Fruit fly (Drosophila melanogaster): Measurements from ENCODE around the gene Wdr82.

The Wdr82 gene

DNA sequence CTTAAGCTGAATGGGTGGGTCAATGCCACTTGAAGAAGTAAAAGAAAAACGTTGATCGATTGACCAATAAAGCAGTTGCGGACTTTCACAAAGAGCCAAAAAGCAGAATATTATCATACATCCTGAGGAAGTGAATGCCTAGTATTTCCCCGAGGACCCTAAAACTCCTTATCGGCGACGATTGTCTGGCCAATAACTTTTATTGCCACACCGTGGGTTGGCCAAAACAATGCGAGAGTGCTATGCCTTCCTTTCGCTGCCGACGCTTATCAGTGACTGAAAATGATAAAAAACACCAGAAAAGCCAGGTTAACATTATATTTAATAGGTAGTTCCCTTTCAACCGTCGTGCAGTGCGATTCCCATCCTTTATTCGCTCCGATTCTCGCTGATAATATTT, 22.4 kb upstream of the Wdr82 start, which contains the start of gene Mur29B:
Gene Mur29B, plus strand, starts transcription at position 324 of the 400 bp plus-strand sequence.
- TF ChIP-seq noc (tag; optimal IDR thresholded peaks at IDR 0.05), result no peak

DNA sequence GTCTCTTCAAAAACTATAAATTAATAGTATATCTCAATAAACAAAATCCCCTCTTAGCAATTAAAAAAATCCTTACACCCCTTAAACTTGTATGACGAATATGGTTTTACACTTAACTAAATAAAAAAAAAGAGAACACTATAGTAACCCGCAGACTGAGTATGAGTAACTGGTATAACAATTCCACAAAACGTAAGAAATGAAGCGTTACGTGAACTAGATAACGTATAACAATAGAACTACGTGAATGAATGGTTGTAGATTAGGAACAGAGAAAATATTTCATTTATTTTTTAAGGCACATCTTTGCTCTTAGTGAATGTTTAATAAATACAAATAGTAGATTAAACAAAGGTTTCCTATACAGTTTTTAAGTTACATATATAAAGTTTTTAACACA, 18.8 kb upstream of the Wdr82 start:
- no peak for TF ChIP-seq noc (tag; optimal IDR thresholded peaks at IDR 0.05)

DNA sequence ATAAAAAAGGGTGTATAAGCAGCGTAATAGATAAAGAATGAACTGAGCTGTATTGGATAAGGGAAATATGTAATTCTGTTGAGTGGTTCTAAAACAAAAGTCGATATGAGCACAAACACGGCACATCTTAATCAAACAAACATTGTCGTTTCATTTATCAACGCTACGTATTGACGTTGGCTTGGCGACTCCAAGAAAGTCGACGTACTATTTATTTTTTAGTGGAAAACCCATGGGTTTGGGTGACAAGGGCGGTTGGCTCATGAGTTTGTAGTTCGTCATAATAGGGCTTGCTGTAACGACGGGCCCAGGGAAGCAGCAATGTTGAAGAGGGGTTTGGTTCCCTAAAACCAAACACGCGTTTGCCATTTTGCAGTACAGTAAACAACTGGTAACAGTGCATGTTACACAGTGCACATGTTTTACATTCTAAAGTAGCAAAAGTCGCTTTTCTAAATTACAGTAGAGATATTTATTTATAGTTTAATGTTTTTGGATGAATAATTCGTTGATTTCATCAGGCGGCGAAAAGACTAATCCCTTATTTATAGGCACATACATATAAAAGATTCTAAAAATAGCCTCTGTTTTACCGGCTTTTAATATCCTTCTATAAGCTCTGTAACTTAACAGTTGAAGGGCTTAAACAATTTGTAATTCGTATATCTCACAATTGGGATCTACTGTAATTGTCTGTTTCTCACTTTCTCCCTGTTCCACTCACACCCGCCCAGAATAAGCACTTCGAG, 12.9 kb upstream of the Wdr82 start:
- TF ChIP-seq noc (tag; optimal IDR thresholded peaks at IDR 0.05), result no peak

DNA sequence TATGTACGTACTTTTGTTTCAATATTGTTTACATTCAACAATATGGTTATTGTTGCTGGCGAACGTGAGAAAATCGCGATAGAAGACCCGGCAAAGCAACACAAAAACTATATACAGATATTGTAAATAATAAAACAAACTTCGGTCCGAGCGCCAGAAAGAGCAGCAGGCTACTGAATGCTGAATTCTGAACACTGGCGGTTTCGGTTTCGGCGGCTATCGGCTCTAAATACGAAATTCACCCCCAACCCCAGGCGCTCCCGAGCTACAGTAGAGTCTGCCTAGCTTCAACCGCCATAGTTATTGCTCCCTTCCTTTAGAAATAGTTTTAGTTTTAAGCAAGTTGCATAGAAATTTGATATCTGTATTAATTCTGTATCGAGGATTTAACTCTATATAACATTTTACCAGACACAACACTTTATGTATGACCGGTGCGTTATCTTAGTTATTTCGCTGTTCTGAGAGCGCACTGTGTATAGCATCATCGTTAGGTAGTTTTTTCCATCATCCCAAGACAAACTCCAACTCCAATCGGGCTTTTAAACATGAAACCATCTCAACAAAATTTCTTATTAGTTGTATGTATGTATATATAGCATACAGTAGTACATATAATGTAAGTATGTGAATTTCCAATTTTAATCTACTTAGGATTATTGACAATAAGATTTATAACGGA, 11.8 kb upstream of the Wdr82 start, which contains the start of gene CG7627:
Gene CG7627, minus strand, starts transcription at position 197 of the 682 bp plus-strand sequence.
- TF ChIP-seq noc (tag; optimal IDR thresholded peaks at IDR 0.05), result peak; percentile 88

DNA sequence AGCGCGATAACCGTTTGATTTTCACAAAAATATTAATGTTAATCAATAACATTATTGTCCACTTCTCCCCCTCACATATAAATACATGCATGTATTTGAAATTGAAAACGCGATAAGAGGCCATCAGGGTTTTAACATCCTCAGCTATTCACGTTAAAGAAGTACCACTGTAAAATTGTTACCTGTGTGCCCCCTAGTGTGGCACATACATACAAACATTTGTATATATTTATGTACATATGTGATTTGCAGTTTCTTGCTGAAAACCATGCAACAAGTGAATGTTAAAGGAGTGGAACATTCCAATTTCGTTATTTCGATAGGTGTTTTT, 11.3 kb upstream of the Wdr82 start:
- TF ChIP-seq noc (tag; optimal IDR thresholded peaks at IDR 0.05), result no peak

DNA sequence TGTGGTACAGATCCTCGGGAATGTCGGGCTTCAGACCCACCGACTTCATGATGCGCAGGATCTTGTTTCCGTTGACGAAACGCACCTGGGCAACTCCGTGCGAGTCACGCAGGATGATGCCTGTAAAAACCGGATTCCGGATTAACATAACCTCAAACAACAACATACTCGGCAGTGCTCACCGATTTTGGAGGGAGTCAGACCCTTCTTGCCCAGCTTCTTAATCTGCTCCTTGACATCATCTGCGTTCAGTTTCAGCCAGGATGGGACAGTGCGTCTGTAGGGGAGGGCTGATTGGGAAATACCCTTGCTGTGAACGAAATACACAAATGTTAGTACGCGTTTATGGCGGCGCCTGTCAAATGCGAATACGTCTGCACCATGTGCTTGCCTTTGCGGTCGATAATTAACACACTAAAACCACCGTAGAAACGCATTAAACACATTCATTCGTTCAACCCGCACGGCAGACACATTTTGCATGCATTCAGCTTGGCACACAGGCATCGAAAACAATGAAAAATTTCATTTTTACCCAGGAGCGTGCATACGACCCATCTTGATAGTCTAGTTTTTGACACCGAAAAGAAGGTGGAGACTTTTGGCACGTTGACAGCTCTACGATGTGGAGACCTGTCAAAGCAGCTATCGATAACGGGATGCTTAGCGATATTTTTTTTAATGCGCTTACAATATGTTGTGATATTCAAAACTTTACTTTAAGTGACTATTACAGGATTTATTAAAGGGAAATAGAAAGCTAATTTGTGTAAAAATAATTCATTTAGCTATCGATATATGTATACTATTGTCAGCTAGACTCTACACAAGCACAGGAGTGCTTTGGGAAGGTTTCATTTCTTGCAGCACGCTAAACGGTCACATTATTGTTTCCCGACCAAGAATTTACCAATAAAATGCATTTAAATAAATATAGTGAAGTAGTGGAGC, 10.0 kb upstream of the Wdr82 start, which contains the start of the genes RpS13 and CSN8:
Gene RpS13, minus strand, starts transcription at position 657 of the 951 bp plus-strand sequence.
Gene CSN8, plus strand, starts transcription at position 850 of the 951 bp plus-strand sequence.
- TF ChIP-seq noc (tag; optimal IDR thresholded peaks at IDR 0.05), result peak; percentile 31

DNA sequence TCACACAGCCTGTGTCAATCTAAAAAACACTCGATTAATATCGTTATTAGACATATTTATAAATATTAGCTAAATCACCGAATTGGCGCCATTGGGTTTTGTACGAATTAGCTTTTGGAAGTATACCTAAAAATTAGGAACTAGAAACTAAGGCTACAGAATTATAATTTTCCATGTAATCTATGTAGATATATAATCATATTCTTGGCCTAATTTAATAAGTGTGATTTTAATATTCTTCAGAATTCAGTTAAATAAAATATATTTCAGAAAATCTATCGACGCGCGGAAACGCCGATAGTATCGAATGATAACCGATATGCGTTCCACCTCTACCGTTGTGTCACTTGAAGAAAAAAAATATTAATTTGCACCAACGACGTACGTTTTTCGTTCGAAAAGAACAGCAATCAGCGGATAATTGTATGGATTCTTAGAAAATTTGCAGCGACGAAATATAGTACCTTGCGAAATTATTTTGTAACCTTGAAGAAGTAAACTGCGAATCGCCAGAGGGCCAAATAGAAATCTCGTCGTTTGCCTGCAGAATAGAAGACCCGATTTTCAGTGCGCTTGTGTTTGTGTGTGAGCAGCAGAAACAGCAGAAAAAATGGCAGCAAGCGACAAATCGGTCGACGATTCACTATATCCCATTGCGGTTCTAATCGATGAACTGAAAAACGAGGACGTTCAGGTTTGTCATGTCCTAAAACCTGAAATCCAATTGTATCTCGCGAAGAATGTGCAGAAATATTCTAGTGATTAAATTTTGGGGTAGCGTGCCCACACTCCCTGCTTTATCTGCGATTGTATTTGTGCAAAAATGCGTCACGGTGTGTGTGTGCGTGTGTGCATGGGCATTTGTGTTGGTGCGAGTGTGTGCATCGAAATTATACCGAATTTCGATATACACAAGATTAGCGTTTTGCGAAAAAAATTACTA, 8.3 kb upstream of the Wdr82 start, which contains the start of gene Pp2A-29B:
Gene Pp2A-29B, plus strand, starts transcription at position 338 of the 943 bp plus-strand sequence.
- TF ChIP-seq noc (tag; optimal IDR thresholded peaks at IDR 0.05), result no peak

DNA sequence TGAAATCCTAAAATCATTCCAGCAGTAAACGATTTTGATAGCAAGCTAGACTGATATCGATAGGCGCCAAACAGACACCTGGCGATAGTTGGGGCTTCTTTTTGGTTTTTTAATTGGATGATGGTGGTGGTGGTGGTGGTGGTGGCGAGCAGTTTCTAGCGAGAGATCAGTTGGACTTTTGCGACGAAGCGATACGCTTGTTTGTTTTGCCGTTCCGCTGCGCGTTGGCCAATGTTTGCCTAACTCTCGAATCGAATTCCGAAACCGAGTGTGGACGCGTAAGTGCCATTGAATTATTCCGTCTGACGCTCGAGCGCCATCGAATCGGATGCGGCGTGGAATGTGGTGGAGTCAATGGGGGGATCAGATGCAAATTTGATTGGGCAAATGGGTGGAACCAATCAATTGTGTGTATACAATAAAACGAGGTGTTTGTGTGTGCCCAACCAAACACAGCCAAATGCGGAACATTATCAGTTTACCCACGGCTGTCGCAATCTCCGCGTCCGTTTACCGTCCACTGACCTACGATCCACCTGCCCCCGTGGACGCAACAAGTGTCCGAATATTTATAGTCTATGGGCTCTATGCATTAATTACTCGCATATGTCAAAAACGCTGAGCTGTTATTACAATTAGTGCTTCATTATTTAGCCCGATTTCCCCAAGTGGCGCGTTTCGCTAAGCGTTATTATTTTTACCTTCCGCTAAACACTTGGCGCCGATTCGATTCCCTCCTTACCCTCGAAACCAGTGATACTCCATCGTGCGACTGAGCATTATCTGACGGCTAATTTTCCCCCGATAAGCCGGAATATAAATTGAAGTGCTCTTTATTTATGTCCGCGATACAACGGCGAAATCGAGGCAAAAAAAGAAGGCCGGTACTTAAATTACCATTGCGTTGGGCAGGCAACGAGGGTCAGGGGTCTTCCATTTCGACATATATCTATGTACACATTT, 3.6 kb upstream of the Wdr82 start, which contains the start of gene CG17292:
Gene CG17292, plus strand, starts transcription at position 91 of the 963 bp plus-strand sequence.
- peak; percentile 70 for TF ChIP-seq noc (tag; optimal IDR thresholded peaks at IDR 0.05)

DNA sequence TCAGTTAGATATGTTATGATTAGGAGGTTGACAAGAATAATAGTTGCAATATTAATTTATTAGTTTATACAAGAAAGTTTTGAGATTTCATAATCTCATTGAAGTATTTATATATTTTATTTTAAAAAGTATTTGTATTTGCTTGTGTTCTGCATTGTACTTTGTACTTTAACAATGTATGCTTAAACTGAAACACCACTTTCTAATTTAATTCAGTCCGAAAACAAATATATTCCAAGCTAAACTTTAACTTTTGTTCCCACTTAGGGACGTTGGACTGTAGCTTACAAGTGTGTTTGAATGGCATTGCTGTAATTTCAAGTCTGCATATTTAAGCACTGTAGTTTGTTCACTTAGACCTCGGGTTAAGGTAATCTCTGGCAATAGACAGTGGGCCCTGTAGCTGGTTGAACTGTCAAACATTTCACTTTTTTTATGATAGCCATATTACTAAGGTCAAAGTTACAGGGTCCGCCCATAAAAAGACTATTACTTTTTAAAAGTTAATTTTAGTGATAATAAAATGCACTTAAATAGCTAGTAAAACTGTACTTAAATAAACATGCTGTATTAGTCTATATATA, 2.8 kb upstream of the Wdr82 start:
- no peak for TF ChIP-seq noc (tag; optimal IDR thresholded peaks at IDR 0.05)

DNA sequence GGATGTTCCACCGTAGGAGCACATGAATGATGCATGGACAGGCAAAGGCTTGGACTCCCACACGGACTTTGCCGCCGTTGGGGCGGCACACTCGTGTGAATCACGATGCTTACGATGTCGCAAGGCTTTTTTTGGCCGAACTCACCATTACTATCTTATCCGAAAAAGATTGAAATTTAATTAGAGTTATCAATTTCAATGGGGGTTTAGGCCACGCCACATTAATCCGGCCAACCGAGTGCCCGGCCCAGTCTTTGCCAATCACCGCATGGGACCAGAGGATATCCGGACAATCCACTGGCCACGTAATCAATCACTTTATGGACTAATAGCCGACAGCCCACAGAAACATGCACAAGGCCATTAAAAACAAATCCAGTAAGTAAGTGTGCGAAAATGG, 2.0 kb upstream of the Wdr82 start:
- TF ChIP-seq noc (tag; optimal IDR thresholded peaks at IDR 0.05), result no peak

DNA sequence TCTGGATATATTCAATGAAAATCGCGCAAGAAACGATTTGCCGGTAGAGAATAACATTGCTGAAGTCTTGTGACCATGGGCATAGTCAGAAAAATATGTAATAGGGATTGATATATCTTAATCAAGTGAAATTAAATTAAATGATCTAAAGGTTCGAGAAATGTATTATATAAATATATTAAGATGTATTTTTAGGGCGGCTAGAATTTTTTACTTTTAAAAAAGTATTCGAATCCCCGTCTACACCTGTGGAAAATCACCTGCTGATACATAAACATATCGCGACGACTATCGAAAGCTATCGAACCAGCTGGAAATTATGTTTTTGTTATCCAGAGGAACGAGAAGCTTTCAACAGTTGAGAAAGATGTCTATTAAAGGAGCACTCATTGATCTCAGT, 2.5 kb downstream of the Wdr82 start, which contains the start of the genes CG13390 and CG17294:
Gene CG13390, minus strand, starts transcription at position 81 of the 400 bp plus-strand sequence.
Gene CG17294, plus strand, starts transcription at position 319 of the 400 bp plus-strand sequence.
- TF ChIP-seq noc (tag; optimal IDR thresholded peaks at IDR 0.05), result peak; percentile 99

DNA sequence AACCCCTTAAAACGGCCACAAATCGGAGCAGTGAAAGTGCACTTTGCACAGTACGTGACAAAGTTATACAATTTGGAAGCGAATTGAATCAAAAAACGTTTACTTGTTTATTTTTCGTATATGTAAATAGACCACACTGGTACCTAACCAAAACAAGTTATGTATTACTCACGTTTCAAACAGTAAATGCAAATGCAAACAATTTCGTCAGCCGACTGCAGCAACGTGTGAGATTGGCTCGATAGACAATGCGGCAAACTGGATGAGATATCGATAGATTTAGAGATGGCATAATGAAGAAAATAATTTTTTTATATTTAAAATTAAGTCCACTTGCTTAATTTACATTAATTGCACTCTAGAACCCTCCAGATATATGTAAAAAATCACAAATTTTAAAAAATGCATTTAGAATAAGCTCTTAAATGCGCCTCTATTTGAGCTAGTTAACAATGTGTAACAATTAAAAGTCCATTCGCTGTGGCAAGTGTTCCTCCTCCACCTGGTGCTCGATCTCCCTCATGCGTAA, 7.3 kb downstream of the Wdr82 start, which contains the start of gene AlaRS:
Gene AlaRS, minus strand, starts transcription at position 257 of the 529 bp plus-strand sequence.
- peak; percentile 70 for TF ChIP-seq noc (tag; optimal IDR thresholded peaks at IDR 0.05)
